Fruit fly (Drosophila melanogaster): ENCODE measurements around the gene CG14132.

CG14132 gene

dm6 chr3L:11707978-11708632, 7.0 kb downstream of the CG14132 start, which contains the start of gene CG11658 (continued):
- no peak; the same call in 1 of the 2 replicates for TF ChIP-seq ato (GFP tag; IDR thresholded peaks at IDR 0.05; ENCODE audit: partially characterized antibody)
- no peak for TF ChIP-seq nmo (GFP tag; optimal IDR thresholded peaks at IDR 0.05)
- no peak for TF ChIP-seq tll (GFP tag; optimal IDR thresholded peaks at IDR 0.05)
- TF ChIP-seq cwo (GFP tag; optimal IDR thresholded peaks at IDR 0.05) = peak; percentile 12
- no peak for TF ChIP-seq CG16813 (GFP tag; IDR thresholded peaks at IDR 0.05; ENCODE audit: partially characterized antibody)
- no peak for TF ChIP-seq pros (GFP tag; optimal IDR thresholded peaks at IDR 0.05)
- no peak for TF ChIP-seq dm (GFP tag; optimal IDR thresholded peaks at IDR 0.05)
- no peak for TF ChIP-seq NC2β (GFP tag; optimal IDR thresholded peaks at IDR 0.05)
- TF ChIP-seq bcd (GFP tag; optimal IDR thresholded peaks at IDR 0.05) = no peak
- TF ChIP-seq row (GFP tag; IDR thresholded peaks at IDR 0.05) = no peak
- no peak for TF ChIP-seq TFAM (GFP tag; optimal IDR thresholded peaks at IDR 0.05)
- no peak for TF ChIP-seq sna (GFP tag; IDR thresholded peaks at IDR 0.05; ENCODE audit: partially characterized antibody)
- no peak for TF ChIP-seq CG12299 (tag; optimal IDR thresholded peaks at IDR 0.05)
- TF ChIP-seq ara (GFP tag; IDR thresholded peaks at IDR 0.05) = no peak
- no peak for TF ChIP-seq CG8388 (GFP tag; optimal IDR thresholded peaks at IDR 0.05)
- no peak; the same call in 2 of the 3 replicates for TF ChIP-seq otp (GFP tag; IDR thresholded peaks at IDR 0.05)
- peak; percentile 39 for TF ChIP-seq Dek (tag; optimal IDR thresholded peaks at IDR 0.05)
- TF ChIP-seq MTF-1 (GFP tag; optimal IDR thresholded peaks at IDR 0.05; ENCODE audit: borderline replicate concordance) = no peak
- TF ChIP-seq zen (tag; optimal IDR thresholded peaks at IDR 0.05) = no peak
- TF ChIP-seq fd102C (GFP tag; optimal IDR thresholded peaks at IDR 0.05) = no peak
- TF ChIP-seq CG10267 (tag; optimal IDR thresholded peaks at IDR 0.05) = no peak
- no peak for TF ChIP-seq CG10431 (GFP tag; optimal IDR thresholded peaks at IDR 0.05)
- peak; percentile 64; the same call in 1 of the 3 replicates for TF ChIP-seq CG34422 (GFP tag; IDR thresholded peaks at IDR 0.05)
- TF ChIP-seq HLH54F (GFP tag; optimal IDR thresholded peaks at IDR 0.05) = no peak
- TF ChIP-seq CTCF (GFP tag; optimal IDR thresholded peaks at IDR 0.05) = peak; percentile 14
- TF ChIP-seq CG12391 (tag; optimal IDR thresholded peaks at IDR 0.05) = no peak
- no peak for TF ChIP-seq CG2199 (GFP tag; IDR thresholded peaks at IDR 0.05)
- TF ChIP-seq ssp (GFP tag; IDR thresholded peaks at IDR 0.05) = no peak
- TF ChIP-seq sima (GFP tag; optimal IDR thresholded peaks at IDR 0.05) = no peak
- no peak for TF ChIP-seq jigr1 (GFP tag; IDR thresholded peaks at IDR 0.05)
- peak; percentile 43; the same call in 1 of the 2 replicates for TF ChIP-seq bbx (GFP tag; IDR thresholded peaks at IDR 0.05; ENCODE audit: partially characterized antibody)
- no peak for TF ChIP-seq Meics (GFP tag; optimal IDR thresholded peaks at IDR 0.05)
- no peak for TF ChIP-seq trem (tag; optimal IDR thresholded peaks at IDR 0.05)
- no peak for TF ChIP-seq CG18011 (GFP tag; optimal IDR thresholded peaks at IDR 0.05)
- TF ChIP-seq Oaz (GFP tag; IDR thresholded peaks at IDR 0.05) = no peak
- TF ChIP-seq pb (GFP tag; optimal IDR thresholded peaks at IDR 0.05) = peak; percentile 11
- TF ChIP-seq vnd (GFP tag; IDR thresholded peaks at IDR 0.05; ENCODE audit: partially characterized antibody) = no peak
- TF ChIP-seq tin (GFP tag; optimal IDR thresholded peaks at IDR 0.05) = no peak
- TF ChIP-seq CG1529 (GFP tag; optimal IDR thresholded peaks at IDR 0.05) = no peak
- TF ChIP-seq dpn (GFP tag; optimal IDR thresholded peaks at IDR 0.05) = no peak
- TF ChIP-seq jing (GFP tag; optimal IDR thresholded peaks at IDR 0.05) = no peak
- TF ChIP-seq Nf-YA (GFP tag; IDR thresholded peaks at IDR 0.05) = no peak; the same call in 1 of the 2 replicates
- peak; percentile 44 for TF ChIP-seq Hand (GFP tag; optimal IDR thresholded peaks at IDR 0.05)
- no peak for TF ChIP-seq tap (tag; optimal IDR thresholded peaks at IDR 0.05)
- no peak for TF ChIP-seq CG6272 (GFP tag; IDR thresholded peaks at IDR 0.05)
- TF ChIP-seq CG7963 (GFP tag; IDR thresholded peaks at IDR 0.05; ENCODE audit: partially characterized antibody) = no peak
- no peak for TF ChIP-seq Fer2 (tag; optimal IDR thresholded peaks at IDR 0.05)
- no peak for TF ChIP-seq CG8281 (tag; optimal IDR thresholded peaks at IDR 0.05)
- TF ChIP-seq sens (GFP tag) = no peak
- TF ChIP-seq Neu2 (GFP tag; optimal IDR thresholded peaks at IDR 0.05; ENCODE audit: borderline replicate concordance) = no peak

Measured in whole organism, embryonic.